Fruit fly (Drosophila melanogaster): Measurements from ENCODE around the gene kek5.

Gene kek5

dm6 chrX:19348835-19349466 lies 4.0 kb upstream of the kek5 start (continued):
- TF ChIP-seq pan (optimal IDR thresholded peaks at IDR 0.05) = no peak
- TF ChIP-seq pan (GFP tag; optimal IDR thresholded peaks at IDR 0.05 in 1 of 2, IDR thresholded peaks at IDR 0.05 in 1 of 2) = no peak
- no peak for TF ChIP-seq fd96Cb (tag; optimal IDR thresholded peaks at IDR 0.05)
- no peak for TF ChIP-seq CG12219 (GFP tag; optimal IDR thresholded peaks at IDR 0.05)
- TF ChIP-seq zf30C (GFP tag; optimal IDR thresholded peaks at IDR 0.05) = peak; percentile 51
- no peak for TF ChIP-seq ro (GFP tag; IDR thresholded peaks at IDR 0.05)
- no peak for TF ChIP-seq lov (optimal IDR thresholded peaks at IDR 0.05)
- TF ChIP-seq lov (GFP tag; IDR thresholded peaks at IDR 0.05) = no peak
- no peak for TF ChIP-seq HLH54F (GFP tag; optimal IDR thresholded peaks at IDR 0.05)
- TF ChIP-seq CG30403 (GFP tag; optimal IDR thresholded peaks at IDR 0.05) = peak; percentile 39
- no peak for TF ChIP-seq Antp (GFP tag; optimal IDR thresholded peaks at IDR 0.05)
- TF ChIP-seq Stat92E (GFP tag; optimal IDR thresholded peaks at IDR 0.05) = no peak
- TF ChIP-seq CG17568 (GFP tag; optimal IDR thresholded peaks at IDR 0.05) = no peak
- no peak for TF ChIP-seq croc (GFP tag; conservative IDR thresholded peaks at IDR 0.05)
- TF ChIP-seq CG6654 (GFP tag; optimal IDR thresholded peaks at IDR 0.05) = no peak
- TF ChIP-seq ATbp (GFP tag; optimal IDR thresholded peaks at IDR 0.05) = peak; percentile 18
- peak; percentile 22; the same call in 1 of the 2 replicates for TF ChIP-seq CG31441 (GFP tag; IDR thresholded peaks at IDR 0.05)
- TF ChIP-seq CG6272 (GFP tag; IDR thresholded peaks at IDR 0.05) = no peak
- TF ChIP-seq ftz-f1 (GFP tag; optimal IDR thresholded peaks at IDR 0.05) = no peak
- no peak for TF ChIP-seq Awh (GFP tag; IDR thresholded peaks at IDR 0.05)
- no peak for TF ChIP-seq CG11456 (GFP tag; IDR thresholded peaks at IDR 0.05)
- peak; percentile 0 for TF ChIP-seq zfh2 (GFP tag; optimal IDR thresholded peaks at IDR 0.05)
- no peak for TF ChIP-seq hbn (GFP tag; IDR thresholded peaks at IDR 0.05; ENCODE audit: partially characterized antibody)
- no peak for TF ChIP-seq sens-2 (GFP tag; IDR thresholded peaks at IDR 0.05)
- no peak for TF ChIP-seq Dp (GFP tag; optimal IDR thresholded peaks at IDR 0.05)
- TF ChIP-seq pb (GFP tag; optimal IDR thresholded peaks at IDR 0.05) = no peak
- TF ChIP-seq Sox102F (GFP tag; optimal IDR thresholded peaks at IDR 0.05) = peak; percentile 66
- no peak for TF ChIP-seq toy (GFP tag; IDR thresholded peaks at IDR 0.05)
- TF ChIP-seq wek (GFP tag; optimal IDR thresholded peaks at IDR 0.05) = no peak
- peak; percentile 65 for TF ChIP-seq Hmr (GFP tag; optimal IDR thresholded peaks at IDR 0.05)
- TF ChIP-seq CkIIα-i1 (GFP tag; IDR thresholded peaks at IDR 0.05) = no peak
- TF ChIP-seq stwl (tag; optimal IDR thresholded peaks at IDR 0.05) = no peak
- TF ChIP-seq CG7928 (GFP tag; optimal IDR thresholded peaks at IDR 0.05) = peak; percentile 73
- TF ChIP-seq zen (tag; optimal IDR thresholded peaks at IDR 0.05) = no peak
- no peak for TF ChIP-seq jing (GFP tag; optimal IDR thresholded peaks at IDR 0.05)
- peak; percentile 21 for TF ChIP-seq grau (tag; optimal IDR thresholded peaks at IDR 0.05)
- TF ChIP-seq tll (GFP tag; optimal IDR thresholded peaks at IDR 0.05) = no peak
- no peak for TF ChIP-seq CG17612 (GFP tag; IDR thresholded peaks at IDR 0.05)
- TF ChIP-seq CG12769 (tag; optimal IDR thresholded peaks at IDR 0.05) = peak; percentile 42
- no peak for TF ChIP-seq BtbVII (GFP tag; optimal IDR thresholded peaks at IDR 0.05)
- peak in 1 of 3 experiments; percentile 34 for TF ChIP-seq lola (GFP tag; optimal IDR thresholded peaks at IDR 0.05)
- peak; percentile 26 for TF ChIP-seq CG8944 (GFP tag; optimal IDR thresholded peaks at IDR 0.05)
- no peak for TF ChIP-seq CG10274 (GFP tag; optimal IDR thresholded peaks at IDR 0.05)
- TF ChIP-seq CG2202 (tag; optimal IDR thresholded peaks at IDR 0.05) = no peak
- TF ChIP-seq CG7987 (GFP tag; optimal IDR thresholded peaks at IDR 0.05) = no peak
- no peak for TF ChIP-seq ato (GFP tag; IDR thresholded peaks at IDR 0.05; ENCODE audit: partially characterized antibody)
- peak; percentile 44 for TF ChIP-seq tx (GFP tag; optimal IDR thresholded peaks at IDR 0.05)
- no peak for TF ChIP-seq CG34224 (GFP tag; IDR thresholded peaks at IDR 0.05; ENCODE audit: partially characterized antibody)
- no peak for TF ChIP-seq lmd (GFP tag; IDR thresholded peaks at IDR 0.05)
- no peak for TF ChIP-seq Spps (tag; optimal IDR thresholded peaks at IDR 0.05)

Measured in whole organism, embryonic.